Worm (Caenorhabditis elegans) whole organism, young adult: ENCODE results near the gene irld-23.

Source experiments
- B0035.1 ChIP-seq: sonication (generic microtip); optimal IDR thresholded peaks from 2 replicates; lab custom pipeline; 2016; ENCODE audit warnings: missing genetic modification characterization, mild to moderate bottlenecking, missing compliant biosample characterization, missing genotype, missing genetic modification reagents
- C06A6.2 ChIP-seq: fragments of 200-800 bp; sonication (Bioruptor generic); conservative IDR thresholded peaks from 2 replicates; pipeline ENCODE4 v1.3.6; 2022; ENCODE audit warnings: missing genetic modification characterization, missing compliant biosample characterization
- F10E7.11 ChIP-seq: sonication (generic microtip); optimal IDR thresholded peaks from 2 replicates; lab custom pipeline; 2017; ENCODE audit warnings: mild to moderate bottlenecking, missing genetic modification characterization, moderate library complexity, missing compliant biosample characterization
- F22D6.2 ChIP-seq: sonication (generic microtip); optimal IDR thresholded peaks from 2 replicates; lab custom pipeline; 2016; ENCODE audit warnings: mild to moderate bottlenecking, missing genetic modification characterization, missing compliant biosample characterization
- F23B12.7 ChIP-seq: sonication (generic microtip); optimal IDR thresholded peaks from 2 replicates; lab custom pipeline; 2017; ENCODE audit warnings: missing genetic modification characterization, mild to moderate bottlenecking, missing compliant biosample characterization, antibody characterized with exemption, moderate library complexity; ENCODE audit not compliant: insufficient read depth
- F37B4.10 ChIP-seq: fragments of 200-800 bp; sonication (Bioruptor generic); IDR thresholded peaks from 2 replicates; pipeline ENCODE4 v1.3.6; 2022; ENCODE audit warnings: missing genetic modification characterization, missing compliant biosample characterization
- F57A8.1 ChIP-seq: fragments of 200-800 bp; sonication (Bioruptor generic); optimal IDR thresholded peaks from 2 replicates; lab custom pipeline; 2018; ENCODE audit warnings: mild to moderate bottlenecking, missing genetic modification characterization, moderate library complexity, missing compliant biosample characterization
- K11D2.4 ChIP-seq: fragments of 200-800 bp; sonication (Bioruptor generic); IDR thresholded peaks from 2 replicates; pipeline ENCODE4 v1.3.6; 2022; ENCODE audit warnings: missing genetic modification reagents, missing genetic modification characterization, missing compliant biosample characterization
- Y79H2A.3 ChIP-seq: fragments of 200-800 bp; sonication (Bioruptor generic); conservative IDR thresholded peaks from 2 replicates; pipeline ENCODE4 v1.3.6; 2022; ENCODE audit warnings: missing genetic modification reagents, missing genetic modification characterization, missing compliant biosample characterization
- ZK185.1 ChIP-seq: sonication (generic microtip); optimal IDR thresholded peaks from 2 replicates; lab custom pipeline; 2016; ENCODE audit warnings: mild to moderate bottlenecking, missing genetic modification characterization, missing compliant biosample characterization; ENCODE audit not compliant: poor library complexity, severe bottlenecking
- ama-1 ChIP-seq, 3 experiments: fragments of 150-350 bp in 1 of 3; sonication (generic microtip) in 2 of 3; optimal IDR thresholded peaks; 2 replicates each; lab custom pipeline; 2014 to 2018; ENCODE audit warnings: missing biosample characterization in 2 of 3, missing genetic modification characterization in 2 of 3, missing genetic modification reagents in 2 of 3
- attf-3 ChIP-seq: fragments of 200-800 bp; sonication (Bioruptor generic); conservative IDR thresholded peaks from 2 replicates; pipeline ENCODE4 v1.3.6; 2022; ENCODE audit warnings: missing genetic modification reagents, missing genetic modification characterization, missing compliant biosample characterization
- attf-5 ChIP-seq: fragments of 200-800 bp; sonication (Bioruptor generic); optimal IDR thresholded peaks from 2 replicates; lab custom pipeline; 2018; ENCODE audit warnings: mild to moderate bottlenecking, missing genetic modification characterization, missing compliant biosample characterization
- bed-2 ChIP-seq: fragments of 200-800 bp; sonication (Bioruptor generic); IDR thresholded peaks from 2 replicates; pipeline ENCODE4 v1.3.6; 2022; ENCODE audit warnings: missing genetic modification reagents, missing genetic modification characterization, missing compliant biosample characterization
- ccch-3 ChIP-seq: fragments of 200-800 bp; sonication (Bioruptor generic); optimal IDR thresholded peaks from 2 replicates; lab custom pipeline; 2018; ENCODE audit warnings: mild to moderate bottlenecking, missing genetic modification characterization, missing compliant biosample characterization
- cebp-1 ChIP-seq, 2 experiments: fragments of 200-800 bp in 1 of 2; sonication (Bioruptor generic) in 1 of 2; sonication (generic microtip) in 1 of 2; IDR thresholded peaks in 1 of 2; optimal IDR thresholded peaks in 1 of 2; 2 replicates each; pipeline versions ENCODE4 v1.3.6 to Lab custom; 2017 to 2022; ENCODE audit warnings: missing compliant biosample characterization in 2 of 2, missing genetic modification characterization in 2 of 2, mild to moderate bottlenecking in 1 of 2, missing genetic modification reagents in 1 of 2, moderate library complexity in 1 of 2
- ceh-27 ChIP-seq: fragments of 200-800 bp; sonication (Bioruptor generic); optimal IDR thresholded peaks from 2 replicates; lab custom pipeline; 2018; ENCODE audit warnings: mild to moderate bottlenecking, missing genetic modification characterization, moderate library complexity, missing compliant biosample characterization
- chd-7 ChIP-seq: sonication (generic microtip); optimal IDR thresholded peaks from 2 replicates; lab custom pipeline; 2016; ENCODE audit warnings: mild to moderate bottlenecking, missing genetic modification characterization, moderate library complexity, missing compliant biosample characterization
- efl-1 ChIP-seq: fragments of 150-350 bp; optimal IDR thresholded peaks from 2 replicates; lab custom pipeline; 2014; ENCODE audit warnings: missing biosample characterization, missing genetic modification reagents, missing genetic modification characterization
- egrh-3 ChIP-seq: fragments of 200-800 bp; sonication (Bioruptor generic); IDR thresholded peaks from 2 replicates; pipeline ENCODE4 v1.3.6; 2022; ENCODE audit warnings: missing genetic modification reagents, missing genetic modification characterization, missing compliant biosample characterization
- ekl-4 ChIP-seq: fragments of 200-800 bp; sonication (Bioruptor generic); IDR thresholded peaks from 2 replicates; pipeline ENCODE4 v1.3.6; 2022; ENCODE audit warnings: missing genetic modification reagents, missing genetic modification characterization, missing compliant biosample characterization
- hsf-1 ChIP-seq: fragments of 200-800 bp; sonication (Bioruptor generic); IDR thresholded peaks from 2 replicates; pipeline ENCODE4 v1.3.6; 2022; ENCODE audit warnings: missing genetic modification reagents, missing genetic modification characterization, missing compliant biosample characterization
- lin-54 ChIP-seq: fragments of 200-800 bp; sonication (Bioruptor generic); optimal IDR thresholded peaks from 2 replicates; lab custom pipeline; 2018; ENCODE audit warnings: mild to moderate bottlenecking, missing genetic modification characterization, missing compliant biosample characterization
- madf-10 ChIP-seq: sonication (generic microtip); optimal IDR thresholded peaks from 2 replicates; lab custom pipeline; 2016; ENCODE audit warnings: mild to moderate bottlenecking, missing genetic modification characterization, missing compliant biosample characterization
- madf-6 ChIP-seq: fragments of 200-800 bp; sonication (Bioruptor generic); IDR thresholded peaks from 2 replicates; pipeline ENCODE4 v1.3.6; 2022; ENCODE audit warnings: missing genetic modification reagents, missing genetic modification characterization, missing compliant biosample characterization
- nfyb-1 ChIP-seq: fragments of 200-800 bp; sonication (Bioruptor generic); IDR thresholded peaks from 2 replicates; pipeline ENCODE4 v1.3.6; 2022; ENCODE audit warnings: missing genetic modification reagents, missing genetic modification characterization, missing compliant biosample characterization
- nhr-27 ChIP-seq: fragments of 200-800 bp; sonication (Bioruptor generic); optimal IDR thresholded peaks from 2 replicates; lab custom pipeline; 2018; ENCODE audit warnings: mild to moderate bottlenecking, missing genetic modification characterization, moderate library complexity, missing compliant biosample characterization
- nhr-80 ChIP-seq: sonication (generic microtip); optimal IDR thresholded peaks from 2 replicates; lab custom pipeline; 2016; ENCODE audit warnings: missing genetic modification characterization, missing compliant biosample characterization
- pbrm-1 ChIP-seq: fragments of 200-800 bp; sonication (Bioruptor generic); IDR thresholded peaks from 2 replicates; pipeline ENCODE4 v1.3.6; 2022; ENCODE audit warnings: missing genetic modification reagents, missing genetic modification characterization, missing compliant biosample characterization
- sdz-38 ChIP-seq: sonication (generic microtip); optimal IDR thresholded peaks from 2 replicates; lab custom pipeline; 2016; ENCODE audit warnings: missing genotype, missing genetic modification characterization, missing compliant biosample characterization
- snpc-1.1 ChIP-seq: sonication (generic microtip); optimal IDR thresholded peaks from 2 replicates; lab custom pipeline; 2017; ENCODE audit warnings: missing genetic modification characterization, mild to moderate bottlenecking, missing compliant biosample characterization, antibody characterized with exemption, moderate library complexity, missing genotype, missing genetic modification reagents; ENCODE audit not compliant: insufficient read depth
- somi-1 ChIP-seq: fragments of 200-800 bp; sonication (Bioruptor generic); optimal IDR thresholded peaks from 2 replicates; lab custom pipeline; 2018; ENCODE audit warnings: mild to moderate bottlenecking, missing genetic modification characterization, missing compliant biosample characterization
- sptf-2 ChIP-seq: fragments of 200-800 bp; sonication (Bioruptor generic); optimal IDR thresholded peaks from 2 replicates; lab custom pipeline; 2018; ENCODE audit warnings: mild to moderate bottlenecking, missing genetic modification characterization, missing compliant biosample characterization
- tbp1 ChIP-seq: fragments of 200-800 bp; sonication (Bioruptor generic); optimal IDR thresholded peaks from 2 replicates; lab custom pipeline; 2018; ENCODE audit warnings: mild to moderate bottlenecking, missing genetic modification characterization, missing compliant biosample characterization
- unc-130 ChIP-seq: sonication (generic microtip); optimal IDR thresholded peaks from 2 replicates; lab custom pipeline; 2016; ENCODE audit warnings: missing genetic modification reagents, missing genetic modification characterization, missing compliant biosample characterization
- xnd-1 ChIP-seq: sonication (generic microtip); optimal IDR thresholded peaks from 2 replicates; lab custom pipeline; 2016; ENCODE audit warnings: missing genotype, missing genetic modification reagents, missing genetic modification characterization, missing compliant biosample characterization
- zfh-2 ChIP-seq: fragments of 200-800 bp; sonication (Bioruptor generic); conservative IDR thresholded peaks from 2 replicates; pipeline ENCODE4 v1.3.6; 2022; ENCODE audit warnings: missing genetic modification reagents, missing genetic modification characterization, missing compliant biosample characterization
- ztf-25 ChIP-seq: fragments of 200-800 bp; sonication (Bioruptor generic); IDR thresholded peaks from 2 replicates; pipeline ENCODE4 v1.3.6; 2022; ENCODE audit warnings: missing genetic modification reagents, missing genetic modification characterization, missing compliant biosample characterization
- ztf-26 ChIP-seq: sonication (generic microtip); optimal IDR thresholded peaks from 2 replicates; lab custom pipeline; 2017; ENCODE audit warnings: missing genetic modification characterization, missing compliant biosample characterization

irld-23 gene

DNA sequence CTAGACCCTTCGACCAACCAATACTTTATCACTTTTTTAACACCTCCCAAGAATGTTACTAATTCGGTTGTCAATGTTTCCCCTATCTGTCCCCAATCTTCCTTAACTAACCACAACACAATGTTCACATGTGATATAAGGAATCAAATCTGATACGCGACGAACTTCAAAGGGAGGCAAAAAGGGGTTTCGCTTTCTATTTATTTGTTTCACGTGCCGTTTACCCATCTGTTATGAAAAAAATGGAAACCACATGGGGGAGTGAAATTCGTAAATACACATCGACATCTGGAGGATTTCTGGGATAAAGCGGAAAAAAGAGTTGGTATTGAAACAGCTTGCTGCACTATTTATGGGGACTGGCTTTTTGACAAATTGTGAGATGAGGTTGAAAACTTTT lies 18.3 kb downstream of the irld-23 start:
- TF ChIP-seq bed-2 (GFP tag; lab: Robert Waterston, UW): no peak
- no peak for TF ChIP-seq madf-10
- TF ChIP-seq cebp-1 (GFP tag; IDR thresholded peaks at IDR 0.05; lab: Robert Waterston, UW): no peak
- TF ChIP-seq cebp-1 (tag; optimal IDR thresholded peaks at IDR 0.05; lab: Kevin White, UChicago): peak; percentile 18
- TF ChIP-seq Y79H2A.3 (GFP tag; lab: Robert Waterston, UW): no peak
- TF ChIP-seq ztf-25 (GFP tag; lab: Robert Waterston, UW): no peak
- TF ChIP-seq hsf-1 (GFP tag; lab: Robert Waterston, UW): no peak
- 0 out of 2 replicates have a peak, but pooled peaks have one; percentile 37 for TF ChIP-seq K11D2.4 (GFP tag; lab: Robert Waterston, UW)
- TF ChIP-seq ztf-26 (tag; lab: Kevin White, UChicago): peak; percentile 32
- TF ChIP-seq sdz-38 (tag; lab: Kevin White, UChicago): no peak
- peak; percentile 7 for TF ChIP-seq somi-1
- no peak for TF ChIP-seq pbrm-1

DNA sequence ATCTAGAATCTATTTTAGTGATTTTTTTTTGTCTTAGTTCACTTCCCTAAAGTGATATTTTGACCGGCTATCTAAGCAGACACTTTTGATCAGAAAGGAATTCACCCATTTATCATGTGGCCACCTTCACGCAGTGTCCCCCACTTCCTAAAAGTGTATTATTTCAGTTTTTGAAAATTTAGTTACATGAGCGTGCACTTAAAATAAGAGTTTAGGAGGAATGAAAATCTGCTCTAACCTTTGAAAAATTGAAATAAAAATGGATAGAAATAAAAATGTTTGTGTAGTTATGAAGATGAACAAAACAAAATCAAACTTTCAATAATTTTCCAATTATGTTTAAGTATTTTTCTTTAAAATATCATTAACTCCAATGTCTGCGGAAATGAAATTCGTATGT lies 20.7 kb downstream of the irld-23 start:
- TF ChIP-seq F37B4.10 (GFP tag; lab: Robert Waterston, UW): no peak
- TF ChIP-seq pbrm-1: no peak
- no peak for TF ChIP-seq attf-5
- no peak for TF ChIP-seq xnd-1 (tag; lab: Kevin White, UChicago)
- TF ChIP-seq F23B12.7 (tag; lab: Kevin White, UChicago): no peak

DNA sequence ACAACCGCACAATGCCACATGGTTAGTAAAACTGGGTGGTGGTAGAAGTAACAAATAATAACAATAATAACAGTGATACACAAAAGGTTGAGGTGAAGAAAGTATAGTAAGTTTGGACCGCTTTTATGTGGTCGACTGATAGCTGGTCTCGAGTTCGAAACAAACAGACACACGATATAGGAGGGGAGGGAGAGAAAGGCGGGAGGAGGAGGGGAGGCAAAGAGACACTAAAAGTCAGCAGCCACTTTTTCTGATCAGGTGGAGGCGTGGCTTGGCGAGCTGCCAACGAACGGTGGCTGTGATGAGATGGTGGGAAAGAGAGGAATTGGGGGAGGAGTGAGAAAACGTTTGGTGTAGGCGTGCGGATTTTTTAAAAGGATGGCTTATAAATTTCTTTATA lies 22.1 kb downstream of the irld-23 start:
- TF ChIP-seq nfyb-1: 0 out of 2 replicates have a peak, but pooled peaks have one; percentile 47
- no peak for TF ChIP-seq F22D6.2 (tag; lab: Kevin White, UChicago)
- TF ChIP-seq snpc-1.1: no peak
- TF ChIP-seq efl-1 (GFP tag; lab: Kevin White, UChicago): no peak
- no peak for TF ChIP-seq ztf-25 (GFP tag; lab: Robert Waterston, UW)
- TF ChIP-seq B0035.1 (tag; lab: Kevin White, UChicago): no peak
- TF ChIP-seq nhr-27 (tag; lab: Kevin White, UChicago): no peak
- TF ChIP-seq zfh-2 (GFP tag; lab: Robert Waterston, UW): peak; percentile 87
- no peak for TF ChIP-seq attf-3 (GFP tag; lab: Robert Waterston, UW)
- TF ChIP-seq pbrm-1: 0 out of 2 replicates have a peak, but pooled peaks have one; percentile 10
- TF ChIP-seq egrh-3 (GFP tag; lab: Robert Waterston, UW): peak; percentile 73
- peak; percentile 40 for TF ChIP-seq ama-1 (optimal IDR thresholded peaks at IDR 0.05; lab: Kevin White, UChicago)
- no peak for TF ChIP-seq ama-1 (GFP tag; optimal IDR thresholded peaks at IDR 0.05; lab: Kevin White, UChicago)
- TF ChIP-seq Y79H2A.3 (GFP tag; lab: Robert Waterston, UW): no peak
- no peak for TF ChIP-seq ekl-4
- no peak for TF ChIP-seq tbp1 (GFP tag; lab: Kevin White, UChicago)
- TF ChIP-seq F57A8.1: no peak
- TF ChIP-seq F10E7.11 (tag; lab: Kevin White, UChicago): no peak
- peak; percentile 10 for TF ChIP-seq ceh-27
- no peak for TF ChIP-seq unc-130
- no peak for TF ChIP-seq K11D2.4 (GFP tag; lab: Robert Waterston, UW)
- TF ChIP-seq C06A6.2 (GFP tag; lab: Robert Waterston, UW): no peak
- TF ChIP-seq sptf-2 (GFP tag; lab: Kevin White, UChicago): no peak
- TF ChIP-seq lin-54 (GFP tag; lab: Kevin White, UChicago): no peak
- TF ChIP-seq ZK185.1 (tag; lab: Kevin White, UChicago): no peak
- no peak for TF ChIP-seq cebp-1 (GFP tag; IDR thresholded peaks at IDR 0.05; lab: Robert Waterston, UW)
- peak; percentile 34 for TF ChIP-seq cebp-1 (tag; optimal IDR thresholded peaks at IDR 0.05; lab: Kevin White, UChicago)
- TF ChIP-seq somi-1: peak; percentile 2
- no peak for TF ChIP-seq madf-6 (GFP tag; lab: Robert Waterston, UW)
- TF ChIP-seq nhr-80 (tag; lab: Kevin White, UChicago): no peak
- no peak for TF ChIP-seq ccch-3 (GFP tag; lab: Kevin White, UChicago)
- peak; percentile 45 for TF ChIP-seq chd-7
- no peak for TF ChIP-seq F37B4.10 (GFP tag; lab: Robert Waterston, UW)
